Worm (Caenorhabditis elegans) whole organism, L4/young adult: ENCODE measurements around the gene F39D8.3.

ENCODE experiments used
- W03F9.2 ChIP-seq: fragments of 150-350 bp; optimal IDR thresholded peaks from 2 replicates; lab custom pipeline; 2014; ENCODE audit warnings: missing biosample characterization, missing genetic modification characterization
- dao-5 ChIP-seq: sonication (generic microtip); optimal IDR thresholded peaks from 2 replicates; lab custom pipeline; 2016; ENCODE audit warnings: missing genotype, missing genetic modification characterization, moderate library complexity, missing compliant biosample characterization
- him-1 ChIP-seq: sonication (generic microtip); optimal IDR thresholded peaks from 2 replicates; lab custom pipeline; 2016; ENCODE audit warnings: missing genotype, missing genetic modification reagents, missing genetic modification characterization, missing compliant biosample characterization

The F39D8.3 gene

DNA sequence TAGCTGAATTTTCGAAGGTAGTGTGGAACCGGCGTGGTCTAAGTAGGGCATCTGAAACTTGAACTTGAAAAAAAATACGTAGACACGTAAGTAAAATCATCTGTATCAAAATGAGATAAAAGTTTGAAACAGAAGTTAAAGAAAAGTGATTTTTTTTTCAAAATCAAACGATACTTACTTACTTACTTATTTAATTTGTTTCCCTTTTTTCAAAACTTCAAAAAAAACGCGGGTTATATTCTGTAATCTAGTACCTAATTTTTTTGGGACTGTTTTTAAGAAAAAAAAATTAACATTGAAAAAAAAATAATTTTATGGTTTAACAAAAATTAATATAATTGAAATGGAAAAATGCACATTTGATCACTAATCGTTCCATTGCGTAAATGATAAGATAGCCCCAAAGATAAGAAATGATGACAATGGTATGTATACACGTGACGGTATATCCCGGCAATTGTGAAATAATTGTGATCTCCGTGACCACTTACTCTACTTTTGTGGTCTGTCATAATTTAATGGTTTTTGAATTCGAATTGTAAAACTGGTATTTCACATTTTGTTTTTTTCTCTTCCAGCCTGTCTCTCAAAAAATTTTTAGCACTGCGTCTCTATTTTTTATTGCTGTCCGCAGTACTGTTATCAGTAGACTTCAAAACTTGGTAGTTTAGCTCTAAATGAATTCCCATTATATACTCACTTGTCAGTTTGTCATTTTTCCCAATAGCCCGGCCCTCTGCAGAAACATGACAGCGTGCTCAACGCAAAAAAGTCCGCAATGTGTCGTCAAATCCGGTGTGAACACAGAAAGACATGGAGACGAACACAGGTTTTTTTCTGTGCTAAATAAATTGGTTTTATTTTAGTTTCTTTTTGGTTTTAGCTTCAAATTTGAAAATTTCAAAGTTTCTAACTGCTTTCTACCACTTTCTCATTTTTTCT lies 20.2 kb downstream of the F39D8.3 start, which contains the start of gene mocs-1:
TSS of gene mocs-1 (minus strand) at position 51 of the 942 bp plus-strand sequence.
- TF ChIP-seq him-1 = no peak
- TF ChIP-seq W03F9.2 (tag; lab: Kevin White, UChicago) = no peak

DNA sequence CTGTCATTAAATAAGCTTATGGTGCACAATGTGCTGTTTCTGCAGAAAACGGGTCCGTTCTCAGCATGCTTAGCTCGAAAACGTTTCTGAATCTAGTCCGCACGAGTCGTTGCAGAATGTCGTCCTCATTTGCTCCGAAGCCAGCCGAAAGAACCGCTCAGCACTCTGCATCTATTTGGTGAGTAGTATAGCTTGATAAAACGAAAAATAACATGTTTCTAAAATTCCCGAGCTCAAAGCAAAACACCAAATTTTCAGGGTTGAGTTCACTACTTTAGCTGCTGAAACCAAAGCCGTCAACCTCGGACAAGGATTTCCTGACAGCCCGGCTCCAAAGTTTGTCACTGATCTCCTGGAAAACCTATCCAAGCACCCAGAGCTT lies 20.9 kb downstream of the F39D8.3 start, which contains the start of gene nkat-3:
TSS of gene nkat-3 (plus strand) at position 46 of the 382 bp plus-strand sequence.
- TF ChIP-seq him-1 (no peak), dao-5 (tag; lab: Kevin White, UChicago) (no peak), W03F9.2 (tag; lab: Kevin White, UChicago) (no peak)

DNA sequence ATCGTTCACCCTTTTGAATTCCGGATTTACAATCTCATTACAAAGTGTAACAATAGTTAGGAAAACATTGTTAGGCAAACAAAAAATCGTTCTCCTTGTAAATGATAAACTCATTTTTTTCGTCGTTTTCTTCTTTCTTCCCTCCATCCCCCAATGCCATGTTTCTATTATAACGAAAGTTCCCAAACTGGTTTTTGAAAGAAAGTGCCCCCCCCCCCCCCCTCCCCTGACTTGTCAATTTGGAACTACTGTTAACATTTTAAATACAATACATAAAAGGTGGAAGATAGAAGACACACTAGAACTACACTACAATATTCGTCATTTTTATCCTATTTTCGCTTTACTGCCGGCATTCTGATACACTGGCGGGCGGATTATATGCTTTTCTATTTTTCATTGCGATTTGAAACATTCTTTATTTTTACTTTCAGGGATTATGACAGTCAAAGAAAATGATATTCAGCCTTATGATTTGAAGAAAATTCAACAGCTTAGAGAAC lies 25.6 kb downstream of the F39D8.3 start, which contains the start of gene R03A10.5:
TSS of gene R03A10.5 (plus strand) at position 431 of the 503 bp plus-strand sequence.
- TF ChIP-seq dao-5 (tag; lab: Kevin White, UChicago) (no peak), W03F9.2 (tag; lab: Kevin White, UChicago) (no peak), him-1 (no peak)

DNA sequence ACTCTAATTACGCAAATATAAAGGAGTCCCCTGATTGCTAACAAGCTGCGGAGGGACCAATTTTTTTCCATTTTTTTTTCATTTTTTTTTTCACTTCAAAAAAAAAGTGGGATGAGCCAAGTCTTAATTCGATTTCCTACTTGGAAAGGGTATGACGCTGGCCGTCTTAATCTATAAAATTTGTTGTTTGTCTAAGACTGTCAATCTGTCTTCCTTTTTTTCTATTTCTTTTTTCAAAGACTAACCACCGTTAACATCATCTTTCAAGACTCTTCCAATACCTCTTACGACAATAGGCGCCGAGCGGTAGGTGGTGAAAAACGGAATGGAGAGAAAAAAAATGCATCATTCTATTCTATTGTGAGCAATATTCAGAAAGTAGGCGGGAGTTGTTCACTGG lies 44.3 kb downstream of the F39D8.3 start:
- no peak for TF ChIP-seq W03F9.2 (tag; lab: Kevin White, UChicago)
- no peak for TF ChIP-seq dao-5 (tag; lab: Kevin White, UChicago)
- no peak for TF ChIP-seq him-1

DNA sequence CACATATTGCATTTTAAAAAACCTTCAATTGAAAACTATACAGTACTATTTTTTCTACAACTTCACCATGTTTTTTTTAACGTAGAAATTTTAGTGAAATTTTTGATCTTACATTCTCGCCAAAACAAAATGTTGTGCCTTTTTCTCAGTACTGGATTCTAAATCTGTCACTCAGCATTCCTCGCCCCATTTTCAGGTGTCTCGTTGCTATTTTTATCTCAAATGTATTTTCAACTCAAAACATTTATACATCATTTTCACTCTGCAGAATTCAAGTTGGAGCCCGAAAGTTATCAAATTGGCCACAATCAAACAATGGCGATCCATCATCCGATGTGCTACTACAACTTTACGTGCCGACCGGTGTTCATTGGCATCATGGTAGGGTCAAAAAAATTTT lies 45.3 kb downstream of the F39D8.3 start, which contains the start of gene sprr-1:
TSS of gene sprr-1 (plus strand) at position 269 of the 400 bp plus-strand sequence.
- no peak for TF ChIP-seq W03F9.2 (tag; lab: Kevin White, UChicago)
- no peak for TF ChIP-seq him-1
- no peak for TF ChIP-seq dao-5 (tag; lab: Kevin White, UChicago)

DNA sequence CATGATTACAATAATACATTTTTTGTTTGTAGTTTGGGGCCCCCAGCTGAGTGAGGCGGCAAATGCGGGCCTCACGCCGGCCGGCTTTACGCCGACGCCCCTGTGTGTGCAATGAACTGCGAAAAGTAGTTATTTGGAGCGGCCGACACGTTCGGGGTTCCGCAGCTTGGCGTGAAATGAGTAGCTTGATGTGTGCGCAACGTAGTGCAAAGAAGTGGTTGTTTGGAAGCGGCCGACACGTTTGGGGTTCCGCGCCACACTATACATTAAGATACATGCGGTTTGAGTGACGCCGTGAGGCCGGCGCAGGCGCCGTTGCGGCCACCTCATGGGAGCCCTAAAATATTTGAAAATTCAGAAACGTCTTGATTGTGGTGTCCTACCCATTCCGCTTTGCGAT lies 47.9 kb downstream of the F39D8.3 start:
- TF ChIP-seq W03F9.2 (tag; lab: Kevin White, UChicago) (no peak), him-1 (no peak), dao-5 (tag; lab: Kevin White, UChicago) (no peak)

DNA sequence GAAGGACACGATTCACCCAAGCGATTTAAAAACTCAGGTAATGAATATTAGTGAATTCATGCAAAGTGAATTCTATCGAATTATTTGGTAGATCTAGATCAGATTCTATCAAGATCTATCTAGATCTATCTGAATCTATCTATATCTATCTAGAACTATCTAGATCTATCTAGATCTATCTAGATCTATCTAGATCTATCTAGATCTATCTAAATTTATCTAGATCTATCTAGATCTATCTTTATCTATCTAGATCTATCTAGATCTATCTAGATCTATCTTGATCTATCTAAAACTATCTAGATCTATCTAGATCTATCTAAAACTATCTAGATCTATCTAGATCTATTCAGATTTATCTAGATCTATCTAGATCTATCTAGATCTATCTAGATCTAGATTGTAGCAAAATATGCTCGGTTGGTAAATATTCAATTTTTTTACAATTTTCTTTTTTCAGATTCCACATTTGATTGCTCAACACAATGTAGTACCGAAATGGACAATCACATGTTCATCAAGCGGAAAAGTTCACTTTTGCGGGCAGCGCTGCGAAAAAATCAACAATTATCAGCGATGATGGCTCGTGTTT lies 49.3 kb downstream of the F39D8.3 start:
- TF ChIP-seq W03F9.2 (tag; lab: Kevin White, UChicago) (no peak), him-1 (no peak), dao-5 (tag; lab: Kevin White, UChicago) (no peak)
